Worm (Caenorhabditis elegans): ENCODE measurements around the gene srj-13.

- no peak for TF ChIP-seq nhr-6 (tag; optimal IDR thresholded peaks at IDR 0.05)
- no peak for TF ChIP-seq egl-27 (tag; optimal IDR thresholded peaks at IDR 0.05)
- no peak for TF ChIP-seq F13H6.1 (tag; optimal IDR thresholded peaks at IDR 0.05)
- no peak for TF ChIP-seq aly-2 (tag; optimal IDR thresholded peaks at IDR 0.05)
- TF ChIP-seq unc-62 (GFP tag; optimal IDR thresholded peaks at IDR 0.05), result no peak
- no peak for TF ChIP-seq elt-3 (tag; optimal IDR thresholded peaks at IDR 0.05)
- no peak for TF ChIP-seq nhr-237 (tag; optimal IDR thresholded peaks at IDR 0.05)
- no peak for TF ChIP-seq blmp-1 (tag; optimal IDR thresholded peaks at IDR 0.05; ENCODE audit: insufficient read depth)
Measured at ce11 chrV:7391933-7392332, 10.5 kb upstream of the srj-13 start, which contains the start of gene fbxa-105.

Measured in whole organism, L2 larva.